Worm (Caenorhabditis elegans) whole organism, L4 larva: ENCODE measurements around the gene hrg-4.

Source experiments
- D1046.2 ChIP-seq: fragments of 200-800 bp; sonication (Bioruptor generic); IDR thresholded peaks from 2 replicates; pipeline ENCODE4 v1.3.6; 2022; ENCODE audit warnings: missing genetic modification characterization, missing compliant biosample characterization
- T20F7.1 ChIP-seq: fragments of 200-800 bp; sonication (Bioruptor generic); optimal IDR thresholded peaks from 2 replicates; lab custom pipeline; 2018; ENCODE audit warnings: mild to moderate bottlenecking, missing genetic modification characterization, missing compliant biosample characterization
- aha-1 ChIP-seq: fragments of 150-350 bp; peaks from one replicate; lab custom pipeline; 2014; ENCODE audit warnings: missing biosample characterization, missing genetic modification characterization
- arid-1 ChIP-seq: fragments of 200-800 bp; sonication (Bioruptor generic); conservative IDR thresholded peaks from 2 replicates; pipeline ENCODE4 v1.3.6; 2022; ENCODE audit warnings: missing genetic modification reagents, missing genetic modification characterization, missing compliant biosample characterization
- ceh-20 ChIP-seq: fragments of 200-800 bp; sonication (Bioruptor generic); IDR thresholded peaks from 2 replicates; pipeline ENCODE4 v1.3.6; 2022; ENCODE audit warnings: missing genetic modification reagents, missing genetic modification characterization, missing compliant biosample characterization
- ceh-44 ChIP-seq: fragments of 200-800 bp; sonication (Bioruptor generic); IDR thresholded peaks from 2 replicates; pipeline ENCODE4 v1.3.6; 2022; ENCODE audit warnings: missing genetic modification reagents, missing genetic modification characterization, missing compliant biosample characterization
- daf-12 ChIP-seq: fragments of 150-350 bp; optimal IDR thresholded peaks from 2 replicates; lab custom pipeline; 2014; ENCODE audit warnings: missing biosample characterization, missing genetic modification reagents, missing genetic modification characterization
- daf-16 ChIP-seq, 3 experiments: sonication (generic microtip); optimal IDR thresholded peaks; 2 replicates each; lab custom pipeline; 2016 to 2017; ENCODE audit warnings: missing genetic modification characterization in 3 of 3, missing genetic modification reagents in 3 of 3, mild to moderate bottlenecking in 2 of 3, missing compliant biosample characterization in 2 of 3, missing biosample characterization in 1 of 3, moderate library complexity in 1 of 3
- dmd-6 ChIP-seq: fragments of 200-800 bp; sonication (Bioruptor generic); IDR thresholded peaks from 2 replicates; pipeline ENCODE4 v1.3.6; 2022; ENCODE audit warnings: missing genetic modification reagents, missing genetic modification characterization, missing compliant biosample characterization
- dpl-1 ChIP-seq: fragments of 150-350 bp; optimal IDR thresholded peaks from 2 replicates; lab custom pipeline; 2014; ENCODE audit warnings: missing biosample characterization, missing genetic modification reagents, missing genetic modification characterization
- duxl-1 ChIP-seq: sonication (generic microtip); optimal IDR thresholded peaks from 2 replicates; lab custom pipeline; 2016; ENCODE audit warnings: mild to moderate bottlenecking, missing genetic modification characterization, moderate library complexity, missing compliant biosample characterization; ENCODE audit not compliant: poor library complexity
- dve-1 ChIP-seq: sonication (generic microtip); optimal IDR thresholded peaks from 2 replicates; lab custom pipeline; 2017; ENCODE audit warnings: antibody characterized with exemption, mild to moderate bottlenecking, missing genetic modification characterization, missing compliant biosample characterization; ENCODE audit not compliant: insufficient read depth
- gei-8 ChIP-seq: fragments of 200-800 bp; sonication (Bioruptor generic); optimal IDR thresholded peaks from 2 replicates; lab custom pipeline; 2018; ENCODE audit warnings: mild to moderate bottlenecking, missing genetic modification characterization, missing compliant biosample characterization
- hlh-11 ChIP-seq: fragments of 200-800 bp; sonication (Bioruptor generic); optimal IDR thresholded peaks from 2 replicates; lab custom pipeline; 2018; ENCODE audit warnings: mild to moderate bottlenecking, missing genetic modification characterization, missing compliant biosample characterization
- hlh-30 ChIP-seq: sonication (generic microtip); optimal IDR thresholded peaks from 2 replicates; lab custom pipeline; 2017; ENCODE audit warnings: antibody characterized with exemption, mild to moderate bottlenecking, missing genetic modification characterization, missing compliant biosample characterization; ENCODE audit not compliant: insufficient read depth
- jun-1 ChIP-seq: fragments of 150-350 bp; optimal IDR thresholded peaks from 2 replicates; lab custom pipeline; 2014; ENCODE audit warnings: missing biosample characterization, missing genetic modification reagents, missing genetic modification characterization
- lin-1 ChIP-seq: fragments of 200-800 bp; sonication (Bioruptor generic); IDR thresholded peaks from 2 replicates; pipeline ENCODE4 v1.3.6; 2022; ENCODE audit warnings: missing genetic modification reagents, missing genetic modification characterization, missing compliant biosample characterization
- lin-13 ChIP-seq: fragments of 150-350 bp; optimal IDR thresholded peaks from 2 replicates; lab custom pipeline; 2014; ENCODE audit warnings: missing biosample characterization, missing genetic modification reagents, missing genetic modification characterization
- lin-38 ChIP-seq: fragments of 200-800 bp; sonication (Bioruptor generic); IDR thresholded peaks from 2 replicates; pipeline ENCODE4 v1.3.6; 2022; ENCODE audit warnings: missing genetic modification reagents, missing genetic modification characterization, missing compliant biosample characterization
- lin-39 ChIP-seq: fragments of 150-350 bp; optimal IDR thresholded peaks from 2 replicates; lab custom pipeline; 2014; ENCODE audit warnings: missing biosample characterization, missing genetic modification reagents, missing genetic modification characterization
- lir-3 ChIP-seq: sonication (generic microtip); optimal IDR thresholded peaks from 2 replicates; lab custom pipeline; 2016; ENCODE audit warnings: mild to moderate bottlenecking, missing genetic modification characterization, missing compliant biosample characterization
- mdl-1 ChIP-seq, 2 experiments: fragments of 150-350 bp in 1 of 2; sonication (generic microtip) in 1 of 2; optimal IDR thresholded peaks; 2 replicates each; lab custom pipeline; 2014 to 2017; ENCODE audit warnings: missing biosample characterization in 2 of 2, missing genetic modification characterization in 2 of 2
- mep-1 ChIP-seq: fragments of 150-350 bp; sonication (generic microtip); optimal IDR thresholded peaks from 3 replicates; lab custom pipeline; 2014; ENCODE audit warnings: missing biosample characterization, missing genetic modification characterization
- mxl-2 ChIP-seq: fragments of 200-800 bp; sonication (Bioruptor generic); conservative IDR thresholded peaks from 2 replicates; pipeline ENCODE4 v1.3.6; 2022; ENCODE audit warnings: missing genetic modification reagents, missing genetic modification characterization, missing compliant biosample characterization
- mxl-3 ChIP-seq: fragments of 200-800 bp; sonication (Bioruptor generic); optimal IDR thresholded peaks from 2 replicates; lab custom pipeline; 2018; ENCODE audit warnings: mild to moderate bottlenecking, missing genetic modification characterization, missing compliant biosample characterization
- nhr-10 ChIP-seq: fragments of 150-350 bp; optimal IDR thresholded peaks from 2 replicates; lab custom pipeline; 2014; ENCODE audit warnings: missing biosample characterization, missing genetic modification characterization
- nhr-102 ChIP-seq: sonication (generic microtip); optimal IDR thresholded peaks from 2 replicates; lab custom pipeline; 2016; ENCODE audit warnings: mild to moderate bottlenecking, missing genetic modification characterization, moderate library complexity, missing compliant biosample characterization
- nhr-25 ChIP-seq: sonication (generic microtip); optimal IDR thresholded peaks from 2 replicates; lab custom pipeline; 2017; ENCODE audit warnings: missing genetic modification characterization, mild to moderate bottlenecking, missing compliant biosample characterization, antibody characterized with exemption, moderate library complexity, borderline replicate concordance; ENCODE audit not compliant: insufficient read depth
- nhr-28 ChIP-seq: fragments of 150-350 bp; optimal IDR thresholded peaks from 2 replicates; lab custom pipeline; 2014; ENCODE audit warnings: missing biosample characterization, missing genetic modification characterization
- nhr-48 ChIP-seq: sonication (generic microtip); optimal IDR thresholded peaks from 2 replicates; lab custom pipeline; 2016; ENCODE audit warnings: mild to moderate bottlenecking, missing genetic modification characterization, missing compliant biosample characterization
- nhr-6 ChIP-seq: fragments of 150-350 bp; optimal IDR thresholded peaks from 2 replicates; lab custom pipeline; 2014; ENCODE audit warnings: missing biosample characterization, missing genetic modification characterization
- nhr-77 ChIP-seq: fragments of 150-350 bp; optimal IDR thresholded peaks from 2 replicates; lab custom pipeline; 2014; ENCODE audit warnings: missing biosample characterization, missing genetic modification characterization
- pha-4 ChIP-seq, 2 experiments: fragments of 150-350 bp in 1 of 2; fragments of 200-800 bp in 1 of 2; sonication (Bioruptor generic) in 1 of 2; IDR thresholded peaks in 1 of 2; optimal IDR thresholded peaks in 1 of 2; 2 replicates each; pipeline versions ENCODE4 v1.3.6 to Lab custom; 2014 to 2022; ENCODE audit warnings: missing genetic modification characterization in 2 of 2, missing genetic modification reagents in 2 of 2, missing biosample characterization in 1 of 2, missing compliant biosample characterization in 1 of 2
- pqm-1 ChIP-seq: sonication (generic microtip); optimal IDR thresholded peaks from 2 replicates; lab custom pipeline; 2017; ENCODE audit warnings: missing biosample characterization, missing genetic modification characterization
- sdz-12 ChIP-seq: fragments of 200-800 bp; sonication (Bioruptor generic); optimal IDR thresholded peaks from 2 replicates; lab custom pipeline; 2018; ENCODE audit warnings: mild to moderate bottlenecking, missing genetic modification characterization, missing compliant biosample characterization
- skn-1 ChIP-seq: fragments of 150-350 bp; optimal IDR thresholded peaks from 2 replicates; lab custom pipeline; 2014; ENCODE audit warnings: missing biosample characterization, missing genetic modification characterization
- snpc-4 ChIP-seq: fragments of 150-350 bp; optimal IDR thresholded peaks from 2 replicates; lab custom pipeline; 2014; ENCODE audit warnings: missing biosample characterization, missing genetic modification characterization
- tra-1 ChIP-seq: fragments of 200-800 bp; sonication (Bioruptor generic); IDR thresholded peaks from 2 replicates; pipeline ENCODE4 v1.3.6; 2022; ENCODE audit warnings: missing genetic modification reagents, missing genetic modification characterization, missing compliant biosample characterization
- zag-1 ChIP-seq: fragments of 150-350 bp; optimal IDR thresholded peaks from 2 replicates; lab custom pipeline; 2014; ENCODE audit warnings: missing biosample characterization, missing genetic modification characterization
- zip-2 ChIP-seq: fragments of 150-350 bp; optimal IDR thresholded peaks from 2 replicates; lab custom pipeline; 2014; ENCODE audit warnings: missing biosample characterization, missing genetic modification characterization

hrg-4 gene

ce11 chrIV:11019962-11020550 lies 10.7 kb downstream of the hrg-4 start, which contains the start of gene F13H10.8 (continued):
- TF ChIP-seq pqm-1: peak; percentile 58
- no peak for TF ChIP-seq snpc-4 (tag; lab: Kevin White, UChicago)
- no peak for TF ChIP-seq nhr-10 (tag; lab: Kevin White, UChicago)
- TF ChIP-seq lir-3 (tag; lab: Kevin White, UChicago): no peak
- TF ChIP-seq lin-13 (GFP tag; lab: Kevin White, UChicago): no peak
- TF ChIP-seq D1046.2 (GFP tag; lab: Robert Waterston, UW): no peak
- TF ChIP-seq daf-16 (GFP tag; optimal IDR thresholded peaks at IDR 0.05; lab: Kevin White, UChicago): no peak
- peak; percentile 66 for TF ChIP-seq daf-16 (tag; optimal IDR thresholded peaks at IDR 0.05; lab: Kevin White, UChicago)
- TF ChIP-seq skn-1 (tag; lab: Kevin White, UChicago): no peak
- TF ChIP-seq duxl-1 (tag; lab: Kevin White, UChicago): no peak
- peak; percentile 7 for TF ChIP-seq mxl-3 (GFP tag; lab: Kevin White, UChicago)
- no peak for TF ChIP-seq nhr-6 (tag; lab: Kevin White, UChicago)
- no peak for TF ChIP-seq mxl-2 (GFP tag; lab: Robert Waterston, UW)
- 0 out of 2 replicates have a peak, but pooled peaks have one; percentile 8 for TF ChIP-seq pha-4 (GFP tag; IDR thresholded peaks at IDR 0.05; lab: Robert Waterston, UW)
- TF ChIP-seq pha-4 (tag; optimal IDR thresholded peaks at IDR 0.05; lab: Kevin White, UChicago): peak; percentile 85
- TF ChIP-seq dve-1: peak; percentile 66
- TF ChIP-seq sdz-12 (GFP tag; lab: Kevin White, UChicago): no peak
- no peak for TF ChIP-seq zip-2 (tag; lab: Kevin White, UChicago)
- TF ChIP-seq nhr-77 (tag; lab: Kevin White, UChicago): peak; percentile 3
- TF ChIP-seq daf-12 (tag; lab: Kevin White, UChicago): no peak
- peak; percentile 30 for TF ChIP-seq hlh-30 (tag; lab: Kevin White, UChicago)
- TF ChIP-seq ceh-44 (GFP tag; lab: Robert Waterston, UW): no peak
- no peak for TF ChIP-seq zag-1 (tag; lab: Kevin White, UChicago)
- TF ChIP-seq ceh-20: no peak
- TF ChIP-seq lin-1 (GFP tag; lab: Robert Waterston, UW): 0 out of 2 replicates have a peak, but pooled peaks have one; percentile 51

ce11 chrIV:11015881-11016280 lies 14.9 kb downstream of the hrg-4 start, which contains the start of gene F13H10.3:
Gene F13H10.3, minus strand, starts transcription at chrIV:11015953.
- TF ChIP-seq dve-1: peak; percentile 68
- TF ChIP-seq hlh-11 (tag; lab: Kevin White, UChicago): peak; percentile 72
- TF ChIP-seq lin-38: 0 out of 2 replicates have a peak, but pooled peaks have one; percentile 13
- peak; percentile 35 for TF ChIP-seq T20F7.1 (GFP tag; lab: Kevin White, UChicago)
- peak; percentile 61 for TF ChIP-seq nhr-28 (tag; lab: Kevin White, UChicago)
- TF ChIP-seq mdl-1 (tag; optimal IDR thresholded peaks at IDR 0.05; lab: Kevin White, UChicago): peak in 1 of 2 experiments; percentile 78
- TF ChIP-seq gei-8 (GFP tag; lab: Kevin White, UChicago): no peak
- TF ChIP-seq nhr-77 (tag; lab: Kevin White, UChicago): peak; percentile 59
- TF ChIP-seq mxl-3 (GFP tag; lab: Kevin White, UChicago): peak; percentile 40
- no peak for TF ChIP-seq jun-1 (tag; lab: Kevin White, UChicago)
- TF ChIP-seq aha-1: peak; percentile 77
- TF ChIP-seq lin-39 (tag; lab: Kevin White, UChicago): no peak
- peak; percentile 20 for TF ChIP-seq duxl-1 (tag; lab: Kevin White, UChicago)
- TF ChIP-seq mep-1 (tag; lab: Kevin White, UChicago): peak; percentile 38
- TF ChIP-seq dmd-6: peak; percentile 75
- TF ChIP-seq nhr-48: no peak
- TF ChIP-seq nhr-102 (tag; lab: Kevin White, UChicago): no peak
- TF ChIP-seq daf-16 (GFP tag; optimal IDR thresholded peaks at IDR 0.05; lab: Kevin White, UChicago): no peak
- peak; percentile 75 for TF ChIP-seq daf-16 (tag; optimal IDR thresholded peaks at IDR 0.05; lab: Kevin White, UChicago)
- TF ChIP-seq pqm-1: peak; percentile 92
- peak; percentile 6 for TF ChIP-seq dpl-1 (GFP tag; lab: Kevin White, UChicago)
- TF ChIP-seq tra-1 (GFP tag; lab: Robert Waterston, UW): 0 out of 2 replicates have a peak, but pooled peaks have one; percentile 16
- TF ChIP-seq nhr-25 (tag; lab: Kevin White, UChicago): no peak
- TF ChIP-seq arid-1 (GFP tag; lab: Robert Waterston, UW): 0 out of 2 replicates have a peak, but pooled peaks have one; percentile 32
- peak; percentile 59 for TF ChIP-seq hlh-30 (tag; lab: Kevin White, UChicago)
